Fruit fly (Drosophila melanogaster) whole organism, embryonic: Measurements from ENCODE around the gene msb1l.

ENCODE experiments used
- Atf-2 ChIP-seq: fragments of 200-800 bp; sonication (Bioruptor generic); optimal IDR thresholded peaks from 2 replicates; lab custom pipeline; 2016; ENCODE audit warnings: missing biosample characterization, missing genetic modification characterization
- B-H2 ChIP-seq: fragments of 200-800 bp; sonication (Bioruptor generic); optimal IDR thresholded peaks from 2 replicates; lab custom pipeline; 2018; ENCODE audit warnings: missing biosample characterization, mild to moderate bottlenecking, missing genetic modification characterization
- BEAF-32 ChIP-seq: fragments of 200-800 bp; sonication (Bioruptor generic); optimal IDR thresholded peaks from 3 replicates; lab custom pipeline; 2017; ENCODE audit warnings: missing biosample characterization, missing genetic modification characterization, mild to moderate bottlenecking, moderate library complexity, missing genetic modification reagents
- Bdp1 ChIP-seq: fragments of 200-800 bp; sonication (Bioruptor generic); optimal IDR thresholded peaks from 3 replicates; lab custom pipeline; 2016; ENCODE audit warnings: missing biosample characterization, missing genetic modification characterization
- BtbVII ChIP-seq: fragments of 200-800 bp; sonication (Bioruptor generic); optimal IDR thresholded peaks from 3 replicates; lab custom pipeline; 2017; ENCODE audit warnings: missing biosample characterization, mild to moderate bottlenecking, missing genetic modification characterization
- CG10366 ChIP-seq: fragments of 200-800 bp; sonication (Bioruptor generic); IDR thresholded peaks from 2 replicates; pipeline ENCODE4 v1.3.6; 2022; ENCODE audit warnings: missing biosample characterization, missing genetic modification characterization
- CG11093 ChIP-seq: fragments of 200-800 bp; sonication (Bioruptor generic); IDR thresholded peaks from 3 replicates; pipeline ENCODE4 v1.3.6; 2022; ENCODE audit warnings: missing biosample characterization, missing genetic modification characterization
- CG11247 ChIP-seq: fragments of 200-800 bp; sonication (Bioruptor generic); IDR thresholded peaks from 2 replicates; pipeline ENCODE4 v1.3.6; 2022; ENCODE audit warnings: missing biosample characterization, missing genetic modification characterization
- CG11456 ChIP-seq: fragments of 200-800 bp; sonication (Bioruptor generic); IDR thresholded peaks from 3 replicates; pipeline ENCODE4 v1.3.6; 2022; ENCODE audit warnings: missing biosample characterization, missing genetic modification characterization
- CG11723 ChIP-seq: fragments of 200-800 bp; sonication (Bioruptor generic); optimal IDR thresholded peaks from 2 replicates; lab custom pipeline; 2017; ENCODE audit warnings: missing biosample characterization, mild to moderate bottlenecking, missing genetic modification characterization
- CG12236 ChIP-seq: fragments of 200-800 bp; sonication (Bioruptor generic); optimal IDR thresholded peaks from 2 replicates; lab custom pipeline; 2016; ENCODE audit warnings: missing biosample characterization, missing genetic modification characterization
- CG16813 ChIP-seq: fragments of 200-800 bp; sonication (Bioruptor generic); IDR thresholded peaks from 3 replicates; pipeline ENCODE4 v1.3.6; 2022; ENCODE audit warnings: missing biosample characterization, missing genetic modification characterization; ENCODE audit not compliant: partially characterized antibody
- CG18262 ChIP-seq: fragments of 200-800 bp; optimal IDR thresholded peaks from 3 replicates; lab custom pipeline; 2019; ENCODE audit warnings: missing biosample characterization, mild to moderate bottlenecking, missing genetic modification characterization, moderate library complexity
- CG34422 ChIP-seq: fragments of 200-800 bp; sonication (Bioruptor generic); IDR thresholded peaks from 3 replicates; pipeline ENCODE4 v1.3.6; 2022; ENCODE audit warnings: missing biosample characterization, missing genetic modification characterization
- CG4820 ChIP-seq: fragments of 200-800 bp; sonication (Bioruptor generic); optimal IDR thresholded peaks from 3 replicates; lab custom pipeline; 2016; ENCODE audit warnings: missing biosample characterization, missing genetic modification characterization
- CG4854 ChIP-seq: fragments of 200-800 bp; sonication (Bioruptor generic); optimal IDR thresholded peaks from 2 replicates; lab custom pipeline; 2016; ENCODE audit warnings: missing biosample characterization, missing genetic modification characterization, inconsistent platforms
- CG7372 ChIP-seq: fragments of 200-800 bp; sonication (Bioruptor generic); IDR thresholded peaks from 2 replicates; pipeline ENCODE4 v1.3.6; 2022; ENCODE audit warnings: missing biosample characterization, missing genetic modification characterization
- CG7928 ChIP-seq: fragments of 200-800 bp; sonication (Bioruptor generic); optimal IDR thresholded peaks from 2 replicates; lab custom pipeline; 2017; ENCODE audit warnings: missing biosample characterization, mild to moderate bottlenecking, missing genetic modification characterization
- CG8281 ChIP-seq: fragments of 200-800 bp; sonication (Bioruptor generic); optimal IDR thresholded peaks from 2 replicates; lab custom pipeline; 2018; ENCODE audit warnings: missing biosample characterization, mild to moderate bottlenecking, missing genetic modification characterization, moderate library complexity
- CG8944 ChIP-seq: fragments of 200-800 bp; sonication (Bioruptor generic); optimal IDR thresholded peaks from 3 replicates; lab custom pipeline; 2016; ENCODE audit warnings: missing biosample characterization, missing genetic modification characterization
- CTCF ChIP-seq: fragments of 200-800 bp; sonication (Bioruptor generic); optimal IDR thresholded peaks from 2 replicates; lab custom pipeline; 2017; ENCODE audit warnings: missing biosample characterization, mild to moderate bottlenecking, missing genetic modification characterization, moderate library complexity
- CrebB ChIP-seq: fragments of 200-800 bp; sonication (Bioruptor generic); optimal IDR thresholded peaks from 3 replicates; lab custom pipeline; 2018; ENCODE audit warnings: missing biosample characterization, mild to moderate bottlenecking, missing genetic modification characterization
- D19B ChIP-seq: fragments of 200-800 bp; sonication (Bioruptor generic); optimal IDR thresholded peaks from 2 replicates; lab custom pipeline; 2017; ENCODE audit warnings: missing biosample characterization, mild to moderate bottlenecking, missing genetic modification characterization
- Dad ChIP-seq: fragments of 200-800 bp; sonication (Bioruptor generic); optimal IDR thresholded peaks from 3 replicates; lab custom pipeline; 2016; ENCODE audit warnings: missing biosample characterization, missing genetic modification characterization
- Dp ChIP-seq: fragments of 200-800 bp; sonication (Bioruptor generic); optimal IDR thresholded peaks from 2 replicates; lab custom pipeline; 2018; ENCODE audit warnings: missing biosample characterization, mild to moderate bottlenecking, missing genetic modification characterization, moderate library complexity
- Drgx ChIP-seq: fragments of 200-800 bp; sonication (Bioruptor generic); IDR thresholded peaks from 2 replicates; pipeline ENCODE4 v1.3.6; 2022; ENCODE audit warnings: missing biosample characterization, missing genetic modification characterization
- Ets65A ChIP-seq: fragments of 200-800 bp; sonication (Bioruptor generic); peaks from one replicate; lab custom pipeline; 2016; ENCODE audit warnings: missing biosample characterization, missing genetic modification characterization
- H2.0 ChIP-seq: fragments of 200-800 bp; sonication (Bioruptor generic); IDR thresholded peaks from 2 replicates; pipeline ENCODE4 v1.3.6; 2022; ENCODE audit warnings: missing biosample characterization, missing genetic modification characterization
- Neu2 ChIP-seq: fragments of 200-800 bp; sonication (Bioruptor generic); optimal IDR thresholded peaks from 3 replicates; lab custom pipeline; 2016; ENCODE audit warnings: missing biosample characterization, missing genetic modification characterization, borderline replicate concordance
- Nf-YC ChIP-seq: fragments of 200-800 bp; optimal IDR thresholded peaks from 3 replicates; lab custom pipeline; 2019; ENCODE audit warnings: missing biosample characterization, mild to moderate bottlenecking, missing genetic modification characterization, moderate library complexity
- PHDP ChIP-seq: fragments of 200-800 bp; sonication (Bioruptor generic); optimal IDR thresholded peaks from 3 replicates; lab custom pipeline; 2018; ENCODE audit warnings: missing biosample characterization, mild to moderate bottlenecking, missing genetic modification characterization, moderate library complexity
- Pdp1 ChIP-seq, 2 experiments: fragments of 200-800 bp; sonication (Bioruptor generic); optimal IDR thresholded peaks; 3 replicates each; lab custom pipeline; 2016; ENCODE audit warnings: missing biosample characterization in 2 of 2, missing genetic modification characterization in 2 of 2, mild to moderate bottlenecking in 1 of 2, moderate library complexity in 1 of 2
- Ravus ChIP-seq: fragments of 200-800 bp; sonication (Bioruptor generic); IDR thresholded peaks from 2 replicates; pipeline ENCODE4 v1.3.6; 2022; ENCODE audit warnings: missing biosample characterization, missing genetic modification characterization
- Sox102F ChIP-seq: fragments of 200-800 bp; sonication (Bioruptor generic); optimal IDR thresholded peaks from 2 replicates; lab custom pipeline; 2018; ENCODE audit warnings: missing biosample characterization, mild to moderate bottlenecking, missing genetic modification characterization, moderate library complexity
- abd-A ChIP-seq: fragments of 200-800 bp; sonication (Bioruptor generic); optimal IDR thresholded peaks from 3 replicates; lab custom pipeline; 2019; ENCODE audit warnings: missing biosample characterization, mild to moderate bottlenecking, missing genetic modification characterization, moderate library complexity
- ara ChIP-seq: fragments of 200-800 bp; sonication (Bioruptor generic); IDR thresholded peaks from 2 replicates; pipeline ENCODE4 v1.3.6; 2022; ENCODE audit warnings: missing biosample characterization, missing genetic modification characterization
- bowl ChIP-seq: fragments of 200-800 bp; sonication (Bioruptor generic); IDR thresholded peaks from 2 replicates; pipeline ENCODE4 v1.3.6; 2022; ENCODE audit warnings: missing biosample characterization, missing genetic modification characterization
- dimm ChIP-seq: fragments of 200-800 bp; sonication (Bioruptor generic); IDR thresholded peaks from 2 replicates; pipeline ENCODE4 v1.3.6; 2022; ENCODE audit warnings: missing biosample characterization, missing genetic modification characterization
- exex ChIP-seq: fragments of 200-800 bp; sonication (Bioruptor generic); optimal IDR thresholded peaks from 4 replicates; lab custom pipeline; 2018; ENCODE audit warnings: missing biosample characterization, mild to moderate bottlenecking, missing genetic modification characterization, moderate library complexity
- eyg ChIP-seq: fragments of 200-800 bp; sonication (Bioruptor generic); optimal IDR thresholded peaks from 3 replicates; lab custom pipeline; 2016; ENCODE audit warnings: missing biosample characterization, missing genetic modification characterization
- fd3F ChIP-seq: fragments of 200-800 bp; sonication (Bioruptor generic); optimal IDR thresholded peaks from 2 replicates; lab custom pipeline; 2018; ENCODE audit warnings: missing biosample characterization, mild to moderate bottlenecking, missing genetic modification characterization, moderate library complexity
- ham ChIP-seq: fragments of 200-800 bp; sonication (Bioruptor generic); IDR thresholded peaks from 2 replicates; pipeline ENCODE4 v1.3.6; 2022; ENCODE audit warnings: missing biosample characterization, missing genetic modification characterization
- hbn ChIP-seq: fragments of 200-800 bp; sonication (Bioruptor generic); IDR thresholded peaks from 2 replicates; pipeline ENCODE4 v1.3.6; 2022; ENCODE audit warnings: missing biosample characterization, missing genetic modification characterization; ENCODE audit not compliant: partially characterized antibody
- her ChIP-seq: fragments of 200-800 bp; sonication (Bioruptor generic); optimal IDR thresholded peaks from 2 replicates; lab custom pipeline; 2016; ENCODE audit warnings: missing biosample characterization, missing genetic modification characterization
- jumu ChIP-seq: fragments of 200-800 bp; sonication (Bioruptor generic); optimal IDR thresholded peaks from 3 replicates; lab custom pipeline; 2016; ENCODE audit warnings: missing biosample characterization, missing genetic modification characterization
- knrl ChIP-seq: fragments of 200-800 bp; sonication (Bioruptor generic); IDR thresholded peaks from 3 replicates; pipeline ENCODE4 v1.3.6; 2022; ENCODE audit warnings: missing biosample characterization, missing genetic modification characterization; ENCODE audit not compliant: partially characterized antibody
- pnt ChIP-seq: fragments of 200-800 bp; sonication (Bioruptor generic); optimal IDR thresholded peaks from 3 replicates; lab custom pipeline; 2016; ENCODE audit warnings: missing biosample characterization, missing genetic modification characterization
- pros ChIP-seq: fragments of 200-800 bp; sonication (Bioruptor generic); optimal IDR thresholded peaks from 3 replicates; lab custom pipeline; 2019; ENCODE audit warnings: missing biosample characterization, mild to moderate bottlenecking, missing genetic modification characterization, moderate library complexity
- pzg ChIP-seq: fragments of 200-800 bp; sonication (Bioruptor generic); optimal IDR thresholded peaks from 3 replicates; lab custom pipeline; 2018; ENCODE audit warnings: missing biosample characterization, mild to moderate bottlenecking, missing genetic modification characterization, moderate library complexity
- sens ChIP-seq: fragments of 200-800 bp; sonication (Bioruptor generic); peaks from one replicate; lab custom pipeline; 2016; ENCODE audit warnings: missing biosample characterization, missing genetic modification characterization
- usp ChIP-seq: fragments of >200 bp; optimal IDR thresholded peaks from 2 replicates; lab custom pipeline; 2017; ENCODE audit warnings: missing biosample characterization, missing genetic modification characterization
- wek ChIP-seq: fragments of 200-800 bp; sonication (Bioruptor generic); optimal IDR thresholded peaks from 3 replicates; lab custom pipeline; 2018; ENCODE audit warnings: missing biosample characterization, mild to moderate bottlenecking, missing genetic modification characterization, moderate library complexity

Gene msb1l

dm6 chr2L:19528308-19528707, 49.2 kb upstream of the msb1l start (continued):
- TF ChIP-seq hbn (GFP tag; lab: Robert Waterston, UW) (no peak), bowl (GFP tag; lab: Robert Waterston, UW) (peak; percentile 77; the same call in 1 of the 2 replicates), knrl (no peak), her (GFP tag; lab: Kevin White, UChicago) (peak; percentile 95), BtbVII (peak; percentile 98), pzg (GFP tag; lab: Kevin White, UChicago) (peak; percentile 33), CG34422 (GFP tag; lab: Robert Waterston, UW) (peak; percentile 96), CG16813 (GFP tag; lab: Robert Waterston, UW) (no peak), CrebB (tag; lab: Kevin White, UChicago) (peak; percentile 97), Dp (GFP tag; lab: Kevin White, UChicago) (peak; percentile 5), pros (GFP tag; lab: Kevin White, UChicago) (no peak), ham (GFP tag; lab: Robert Waterston, UW) (peak; percentile 95), D19B (GFP tag; lab: Kevin White, UChicago) (peak; percentile 93), abd-A (tag; lab: Kevin White, UChicago) (no peak), exex (tag; lab: Kevin White, UChicago) (peak; percentile 90), Ets65A (GFP tag; lab: Kevin White, UChicago) (peak; percentile 98), CG11456 (GFP tag; lab: Robert Waterston, UW) (peak; percentile 98), H2.0 (GFP tag; lab: Robert Waterston, UW) (peak; percentile 96), CG4820 (GFP tag; lab: Kevin White, UChicago) (peak; percentile 89), CG8944 (GFP tag; lab: Kevin White, UChicago) (peak; percentile 87), wek (GFP tag; lab: Kevin White, UChicago) (peak; percentile 61), pnt (GFP tag; lab: Kevin White, UChicago) (peak; percentile 62), CG18262 (tag; lab: Kevin White, UChicago) (peak; percentile 83), Sox102F (peak; percentile 91), Nf-YC (peak; percentile 80), CG8281 (tag; lab: Kevin White, UChicago) (peak; percentile 80), Neu2 (GFP tag; lab: Kevin White, UChicago) (peak; percentile 70), CG7928 (GFP tag; lab: Kevin White, UChicago) (peak; percentile 81), B-H2 (GFP tag; lab: Kevin White, UChicago) (peak; percentile 96), dimm (GFP tag; lab: Robert Waterston, UW) (peak; percentile 59), CG11723 (GFP tag; lab: Kevin White, UChicago) (peak; percentile 87), Pdp1 (GFP tag; optimal IDR thresholded peaks at IDR 0.05; lab: Kevin White, UChicago) (peak; percentile 91 to 93), CG4854 (peak; percentile 94), Dad (peak; percentile 86), Atf-2 (GFP tag; lab: Kevin White, UChicago) (peak; percentile 88), CG7372 (peak; percentile 96), jumu (GFP tag; lab: Kevin White, UChicago) (peak; percentile 89), Bdp1 (GFP tag; lab: Kevin White, UChicago) (peak; percentile 81), Drgx (GFP tag; lab: Robert Waterston, UW) (peak; percentile 99), CG12236 (GFP tag; lab: Kevin White, UChicago) (peak; percentile 71), sens (GFP tag; lab: Kevin White, UChicago) (peak; percentile 98), usp (GFP tag; lab: Kevin White, UChicago) (no peak), eyg (peak; percentile 93), Ravus (peak; percentile 88), fd3F (GFP tag; lab: Kevin White, UChicago) (peak; percentile 97), ara (peak; percentile 90), CTCF (peak; percentile 45), BEAF-32 (GFP tag; lab: Kevin White, UChicago) (peak; percentile 3), PHDP (peak; percentile 98), CG11247 (peak; percentile 97), CG10366 (GFP tag; lab: Robert Waterston, UW) (peak; percentile 97), CG11093 (GFP tag; lab: Robert Waterston, UW) (peak; percentile 85)
